Worm (Caenorhabditis elegans): ENCODE data around the gene K02D3.1.

DNA sequence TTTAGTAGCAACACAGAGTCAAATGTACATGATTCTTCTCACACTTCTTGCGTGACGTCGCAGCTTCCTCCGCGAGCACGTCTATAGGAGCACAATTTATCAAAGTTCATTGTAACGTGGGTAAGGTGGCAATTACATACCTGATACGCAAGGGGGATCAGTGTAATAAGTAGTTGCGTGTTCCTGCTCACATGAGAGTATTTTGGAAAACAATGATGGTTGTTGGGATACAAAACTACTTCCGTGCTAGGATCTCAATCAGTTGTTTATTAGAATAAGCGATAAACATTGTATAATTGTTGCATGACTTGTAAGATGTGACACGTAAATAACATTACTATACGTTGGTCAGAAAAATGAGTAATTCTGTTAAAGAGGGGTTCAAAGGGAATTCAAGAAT, 6.3 kb downstream of the K02D3.1 start:
- TF ChIP-seq tab-1 (GFP tag; IDR thresholded peaks at IDR 0.05) (no peak), klf-2 (GFP tag; conservative IDR thresholded peaks at IDR 0.05) (no peak), ztf-29 (GFP tag; IDR thresholded peaks at IDR 0.05) (no peak), flt-1 (GFP tag; IDR thresholded peaks at IDR 0.05) (no peak), med-1 (GFP tag; optimal IDR thresholded peaks at IDR 0.05; ENCODE audit: insufficient read depth) (no peak), ztf-23 (GFP tag; IDR thresholded peaks at IDR 0.05) (no peak), ref-1 (GFP tag; conservative IDR thresholded peaks at IDR 0.05) (no peak), cog-1 (tag; optimal IDR thresholded peaks at IDR 0.05) (no peak)

Data from whole organism, midembryonic.